Fruit fly (Drosophila melanogaster): ENCODE measurements around the gene CG14370.

dm6 chr3R:13631642-13632041 lies 43.8 kb downstream of the CG14370 start, which contains the start of gene CG10841:
- TF ChIP-seq h (GFP tag; optimal IDR thresholded peaks at IDR 0.05) (no peak), foxo (GFP tag; optimal IDR thresholded peaks at IDR 0.05) (no peak), GATAd (GFP tag; optimal IDR thresholded peaks at IDR 0.05) (no peak), Jra (GFP tag; optimal IDR thresholded peaks at IDR 0.05) (no peak), psq (GFP tag; optimal IDR thresholded peaks at IDR 0.05) (no peak), usp (GFP tag; optimal IDR thresholded peaks at IDR 0.05) (no peak), brk (GFP tag; optimal IDR thresholded peaks at IDR 0.05) (no peak), Hr78 (GFP tag; optimal IDR thresholded peaks at IDR 0.05) (no peak), OdsH (GFP tag; optimal IDR thresholded peaks at IDR 0.05) (no peak)

All from whole organism, wandering third instar larva.